Fruit fly (Drosophila melanogaster): ENCODE measurements around the gene Sf3b1.

Gene Sf3b1

DNA sequence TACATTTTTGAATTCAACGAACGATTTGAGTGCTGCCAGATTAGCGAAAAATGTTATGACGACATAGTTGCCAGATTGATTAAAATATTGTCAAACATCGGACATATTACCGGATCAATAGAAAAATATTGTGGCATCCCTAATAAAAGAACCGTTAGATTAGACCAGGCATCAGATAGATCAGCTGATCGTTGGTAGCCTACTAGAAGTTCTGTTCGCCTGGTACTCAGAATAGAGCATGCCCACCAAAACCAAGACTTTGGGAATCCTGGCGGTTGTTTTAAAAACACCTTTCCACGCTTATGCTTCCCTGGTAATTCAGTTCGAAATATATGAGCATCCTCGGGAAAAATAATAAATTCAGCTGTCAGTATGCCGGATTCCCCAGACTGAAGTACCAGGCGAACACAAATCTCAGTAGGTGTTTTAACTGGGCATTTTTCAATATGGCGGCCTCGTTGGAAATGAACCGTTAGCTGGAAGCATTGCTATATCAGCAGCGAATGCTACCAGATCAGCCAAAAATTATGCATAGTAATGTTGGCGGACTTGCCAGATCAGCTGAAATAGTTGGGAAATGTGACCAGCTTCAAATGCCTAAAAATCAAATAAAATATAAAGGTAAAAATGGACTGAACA, 27.4 kb upstream of the Sf3b1 start:
- TF ChIP-seq Dfd (GFP tag; optimal IDR thresholded peaks at IDR 0.05) (no peak), brk (GFP tag; optimal IDR thresholded peaks at IDR 0.05) (no peak), Dif (GFP tag; optimal IDR thresholded peaks at IDR 0.05; ENCODE audit: partially characterized antibody) (peak; percentile 21), Rel (GFP tag; optimal IDR thresholded peaks at IDR 0.05) (no peak), Rel (tag; optimal IDR thresholded peaks at IDR 0.05) (peak; percentile 72), fru (GFP tag; optimal IDR thresholded peaks at IDR 0.05) (peak; percentile 87), dl (GFP tag; optimal IDR thresholded peaks at IDR 0.05; ENCODE audit: insufficient read depth in 1 of 2, partially characterized antibody in 2 of 2) (peak in 1 of 2 experiments; percentile 11), CG9705 (GFP tag; optimal IDR thresholded peaks at IDR 0.05) (no peak), rgr (GFP tag; optimal IDR thresholded peaks at IDR 0.05) (peak; percentile 11), h (GFP tag; optimal IDR thresholded peaks at IDR 0.05) (peak; percentile 15), pan (optimal IDR thresholded peaks at IDR 0.05) (no peak), ey (GFP tag; optimal IDR thresholded peaks at IDR 0.05) (no peak), Hr83 (GFP tag; optimal IDR thresholded peaks at IDR 0.05; ENCODE audit: poor library complexity, severe bottlenecking) (peak; percentile 54), foxo (GFP tag; optimal IDR thresholded peaks at IDR 0.05) (peak in 1 of 2 experiments; percentile 31), CrebA (GFP tag; optimal IDR thresholded peaks at IDR 0.05; ENCODE audit: borderline replicate concordance) (no peak)

DNA sequence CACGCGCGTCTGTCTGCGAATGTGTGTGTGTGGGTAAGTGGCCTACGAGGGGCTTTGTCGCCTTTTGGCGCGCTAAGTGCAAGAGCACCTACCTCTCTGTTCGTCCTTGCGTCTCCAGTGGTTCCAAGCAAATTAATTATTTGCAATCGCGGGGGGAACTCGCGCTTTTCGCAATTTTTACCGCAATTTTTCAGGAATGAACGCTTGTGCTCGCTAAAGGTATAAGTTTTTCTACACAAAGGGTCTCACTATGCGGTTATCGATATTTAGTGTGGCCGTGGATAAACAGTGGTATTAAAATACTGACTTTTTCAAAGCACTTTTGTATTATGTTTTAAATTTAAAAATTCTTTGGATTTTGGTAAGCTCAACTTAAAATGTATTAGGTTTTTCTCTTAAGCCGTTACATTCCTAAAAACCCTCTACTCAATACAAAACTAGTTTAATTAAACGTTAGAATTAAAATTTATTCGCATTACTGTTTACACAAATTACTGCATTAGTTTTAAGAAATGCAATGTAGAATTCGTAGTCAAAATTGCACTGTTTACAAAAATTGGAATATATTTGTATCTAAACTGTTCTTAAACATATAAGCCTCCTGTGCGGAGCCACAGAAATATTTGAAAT, 25.7 kb upstream of the Sf3b1 start, which contains the start of gene lwr:
TSS of gene lwr (minus strand) at position 243 of the 630 bp plus-strand sequence.
- no peak for TF ChIP-seq Rel (GFP tag; optimal IDR thresholded peaks at IDR 0.05)
- TF ChIP-seq Rel (tag; optimal IDR thresholded peaks at IDR 0.05), result peak; percentile 30
- no peak for TF ChIP-seq Dif (GFP tag; optimal IDR thresholded peaks at IDR 0.05; ENCODE audit: partially characterized antibody)
- TF ChIP-seq Hr83 (GFP tag; optimal IDR thresholded peaks at IDR 0.05; ENCODE audit: poor library complexity, severe bottlenecking), result no peak
- TF ChIP-seq br (GFP tag; optimal IDR thresholded peaks at IDR 0.05), result no peak
- no peak for TF ChIP-seq N (GFP tag; optimal IDR thresholded peaks at IDR 0.05)
- no peak for TF ChIP-seq Abd-B (GFP tag; optimal IDR thresholded peaks at IDR 0.05)
- no peak for TF ChIP-seq usp (GFP tag; optimal IDR thresholded peaks at IDR 0.05)
- TF ChIP-seq OdsH (GFP tag; optimal IDR thresholded peaks at IDR 0.05), result no peak
- no peak for TF ChIP-seq rgr (GFP tag; optimal IDR thresholded peaks at IDR 0.05)
- TF ChIP-seq Sp1 (GFP tag; optimal IDR thresholded peaks at IDR 0.05), result no peak
- TF ChIP-seq Hnf4 (GFP tag; optimal IDR thresholded peaks at IDR 0.05), result no peak
- peak; percentile 5 for TF ChIP-seq fru (GFP tag; optimal IDR thresholded peaks at IDR 0.05)
- TF ChIP-seq Dfd (GFP tag; optimal IDR thresholded peaks at IDR 0.05), result no peak
- no peak for TF ChIP-seq sage (GFP tag; optimal IDR thresholded peaks at IDR 0.05)
- no peak for TF ChIP-seq Vsx2 (GFP tag; optimal IDR thresholded peaks at IDR 0.05; ENCODE audit: partially characterized antibody)
- TF ChIP-seq foxo (GFP tag; optimal IDR thresholded peaks at IDR 0.05), result peak in 1 of 2 experiments; percentile 9
- no peak for TF ChIP-seq Hr78 (GFP tag; optimal IDR thresholded peaks at IDR 0.05)

DNA sequence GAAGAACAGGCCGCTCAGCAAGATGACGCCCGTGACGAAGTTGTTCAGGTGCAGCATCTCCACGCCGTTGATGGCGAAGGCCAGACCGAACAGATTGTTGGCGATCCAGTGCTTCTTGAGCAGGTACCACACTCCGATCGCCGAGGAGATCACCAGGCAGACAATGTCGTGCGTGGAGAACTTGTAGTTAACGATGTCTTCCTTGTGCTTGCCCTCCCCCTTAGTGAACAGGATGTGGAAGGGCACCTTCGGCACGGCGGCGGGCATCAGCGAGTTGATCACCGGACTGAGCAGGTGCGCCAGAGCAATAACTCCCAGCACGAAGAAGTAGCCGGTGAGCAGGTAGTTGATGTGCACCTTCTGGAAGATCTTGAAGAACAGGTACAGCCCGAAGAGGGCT, 24.3 kb upstream of the Sf3b1 start:
- no peak for TF ChIP-seq Dfd (GFP tag; optimal IDR thresholded peaks at IDR 0.05)
- TF ChIP-seq h (GFP tag; optimal IDR thresholded peaks at IDR 0.05), result no peak
- no peak for TF ChIP-seq Dif (GFP tag; optimal IDR thresholded peaks at IDR 0.05; ENCODE audit: partially characterized antibody)
- TF ChIP-seq woc (GFP tag; optimal IDR thresholded peaks at IDR 0.05), result no peak
- no peak for TF ChIP-seq foxo (GFP tag; optimal IDR thresholded peaks at IDR 0.05)
- TF ChIP-seq Mio (GFP tag; optimal IDR thresholded peaks at IDR 0.05), result no peak
- no peak for TF ChIP-seq usp (GFP tag; optimal IDR thresholded peaks at IDR 0.05)
- TF ChIP-seq Rel (GFP tag; optimal IDR thresholded peaks at IDR 0.05), result no peak
- TF ChIP-seq Rel (tag; optimal IDR thresholded peaks at IDR 0.05), result no peak
- no peak for TF ChIP-seq Hr78 (GFP tag; optimal IDR thresholded peaks at IDR 0.05)
- no peak for TF ChIP-seq N (GFP tag; optimal IDR thresholded peaks at IDR 0.05)
- no peak for TF ChIP-seq tai (GFP tag; optimal IDR thresholded peaks at IDR 0.05)

DNA sequence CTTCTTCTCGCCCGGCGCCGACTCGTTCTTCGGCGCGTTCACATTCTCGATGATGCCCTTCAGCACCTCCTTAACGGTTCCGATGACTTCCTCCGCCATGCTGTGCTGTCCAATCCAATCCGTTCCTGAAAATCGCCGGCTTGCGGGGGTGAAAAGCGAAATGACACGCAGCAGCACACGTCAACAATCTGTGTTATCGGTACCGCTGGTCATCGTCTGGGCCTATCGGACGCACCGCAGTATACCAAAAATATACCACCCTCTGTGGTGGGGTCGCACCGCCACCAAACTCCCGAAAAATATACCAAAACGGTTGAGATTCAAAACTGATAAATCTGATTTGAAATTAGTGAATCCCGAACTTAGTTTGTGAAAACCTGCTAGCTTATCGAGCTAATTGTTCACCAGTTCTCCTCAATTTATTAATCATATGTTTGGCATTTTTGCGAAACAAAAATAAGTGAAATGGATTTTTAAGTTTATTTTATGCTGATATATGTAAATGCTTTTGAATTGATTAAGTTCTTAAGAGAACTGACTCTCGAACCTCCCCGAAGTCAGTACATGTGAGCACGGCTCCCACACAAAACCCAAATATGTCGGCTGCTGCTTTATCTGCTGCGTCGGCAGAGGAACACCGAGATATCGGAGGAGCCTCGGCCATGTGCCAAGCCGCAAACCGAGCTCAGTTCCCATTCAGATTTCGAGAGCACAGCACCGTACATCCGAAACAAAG, 23.5 kb upstream of the Sf3b1 start, which contains the start of the genes Spp and nAChRbeta3:
TSS of gene Spp (minus strand) at position 210 of the 736 bp plus-strand sequence.
TSS of gene nAChRbeta3 (plus strand) at position 686 of the 736 bp plus-strand sequence.
- no peak for TF ChIP-seq Myc (optimal IDR thresholded peaks at IDR 0.05)
- TF ChIP-seq Rel (GFP tag; optimal IDR thresholded peaks at IDR 0.05), result no peak
- TF ChIP-seq Rel (tag; optimal IDR thresholded peaks at IDR 0.05), result peak; percentile 97
